Fruit fly (Drosophila melanogaster) whole organism, embryonic: Measurements from ENCODE around the gene Bet5.
A peak's percentile ranks its signal among the peaks of the same experiment; 100 is the strongest.

Experiments
- Antp ChIP-seq: fragments of 200-800 bp; sonication (Bioruptor generic); optimal IDR thresholded peaks from 3 replicates; lab custom pipeline; 2016; ENCODE audit warnings: missing biosample characterization, missing genetic modification characterization
- Asciz ChIP-seq: fragments of 200-800 bp; sonication (Bioruptor generic); optimal IDR thresholded peaks from 2 replicates; lab custom pipeline; 2017; ENCODE audit warnings: missing biosample characterization, mild to moderate bottlenecking, missing genetic modification characterization, missing genetic modification reagents
- CG12299 ChIP-seq: fragments of 200-800 bp; sonication (Bioruptor generic); optimal IDR thresholded peaks from 2 replicates; lab custom pipeline; 2018; ENCODE audit warnings: missing biosample characterization, mild to moderate bottlenecking, missing genetic modification characterization
- CG13287 ChIP-seq: fragments of 200-800 bp; sonication (Bioruptor generic); IDR thresholded peaks from 2 replicates; pipeline ENCODE4 v1.3.6; 2022; ENCODE audit warnings: missing biosample characterization, missing genetic modification characterization; ENCODE audit not compliant: partially characterized antibody
- CG13775 ChIP-seq: fragments of 200-800 bp; sonication (Bioruptor generic); optimal IDR thresholded peaks from 3 replicates; lab custom pipeline; 2017; ENCODE audit warnings: missing biosample characterization, mild to moderate bottlenecking, missing genetic modification characterization
- CG14965 ChIP-seq: fragments of 200-800 bp; sonication (Bioruptor generic); optimal IDR thresholded peaks from 2 replicates; lab custom pipeline; 2016; ENCODE audit warnings: missing biosample characterization, missing genetic modification characterization, borderline replicate concordance
- CG16863 ChIP-seq: fragments of 200-800 bp; sonication (Bioruptor generic); optimal IDR thresholded peaks from 3 replicates; lab custom pipeline; 2016; ENCODE audit warnings: missing biosample characterization, missing genetic modification characterization
- CG1792 ChIP-seq: fragments of 200-800 bp; sonication (Bioruptor generic); optimal IDR thresholded peaks from 2 replicates; lab custom pipeline; 2016; ENCODE audit warnings: missing biosample characterization, missing genetic modification characterization
- CG30020 ChIP-seq: fragments of 200-800 bp; optimal IDR thresholded peaks from 2 replicates; lab custom pipeline; 2019; ENCODE audit warnings: missing biosample characterization, mild to moderate bottlenecking, missing genetic modification characterization, moderate library complexity
- CG34224 ChIP-seq: fragments of 200-800 bp; sonication (Bioruptor generic); IDR thresholded peaks from 3 replicates; pipeline ENCODE4 v1.3.6; 2022; ENCODE audit warnings: missing biosample characterization, missing genetic modification characterization; ENCODE audit not compliant: partially characterized antibody
- CG3726 ChIP-seq: fragments of 200-800 bp; sonication (Bioruptor generic); IDR thresholded peaks from 3 replicates; pipeline ENCODE4, ENCODE4 v1.3.6; 2022; ENCODE audit warnings: missing biosample characterization, missing genetic modification characterization
- CG4328 ChIP-seq: fragments of 200-800 bp; sonication (Bioruptor generic); optimal IDR thresholded peaks from 3 replicates; lab custom pipeline; 2017; ENCODE audit warnings: missing biosample characterization, missing genetic modification reagents, missing genetic modification characterization
- CG4707 ChIP-seq: fragments of 200-800 bp; sonication (Bioruptor generic); optimal IDR thresholded peaks from 2 replicates; lab custom pipeline; 2018; ENCODE audit warnings: missing biosample characterization, mild to moderate bottlenecking, missing genetic modification characterization, moderate library complexity
- CG7745 ChIP-seq: fragments of 200-800 bp; sonication (Bioruptor generic); optimal IDR thresholded peaks from 2 replicates; lab custom pipeline; 2018; ENCODE audit warnings: missing biosample characterization, mild to moderate bottlenecking, missing genetic modification characterization, moderate library complexity
- CG7839 ChIP-seq: fragments of 200-800 bp; sonication (Bioruptor generic); optimal IDR thresholded peaks from 3 replicates; lab custom pipeline; 2018; ENCODE audit warnings: missing biosample characterization, mild to moderate bottlenecking, missing genetic modification characterization, moderate library complexity
- D19B ChIP-seq: fragments of 200-800 bp; sonication (Bioruptor generic); optimal IDR thresholded peaks from 2 replicates; lab custom pipeline; 2017; ENCODE audit warnings: missing biosample characterization, mild to moderate bottlenecking, missing genetic modification characterization
- HLH4C ChIP-seq: fragments of 200-800 bp; sonication (Bioruptor generic); IDR thresholded peaks from 3 replicates; pipeline ENCODE4 v1.3.6; 2022; ENCODE audit warnings: missing biosample characterization, missing genetic modification characterization; ENCODE audit not compliant: partially characterized antibody
- MBD-R2 ChIP-seq: fragments of 200-800 bp; sonication (Bioruptor generic); IDR thresholded peaks from 2 replicates; pipeline ENCODE4 v1.3.6; 2022; ENCODE audit warnings: missing biosample characterization, missing genetic modification characterization
- NC2β ChIP-seq: fragments of 200-800 bp; sonication (Bioruptor generic); optimal IDR thresholded peaks from 2 replicates; lab custom pipeline; 2016; ENCODE audit warnings: missing biosample characterization, missing genetic modification characterization
- Poxn ChIP-seq: fragments of 200-800 bp; sonication (Bioruptor generic); IDR thresholded peaks from 2 replicates; pipeline ENCODE4 v1.3.6; 2022; ENCODE audit warnings: missing biosample characterization, missing genetic modification characterization
- Rx ChIP-seq: fragments of 200-800 bp; sonication (Bioruptor generic); IDR thresholded peaks from 2 replicates; pipeline ENCODE4 v1.3.6; 2022; ENCODE audit warnings: missing biosample characterization, missing genetic modification characterization
- Scr ChIP-seq: fragments of 200-800 bp; sonication (Bioruptor generic); IDR thresholded peaks from 2 replicates; pipeline ENCODE4 v1.3.6; 2022; ENCODE audit warnings: missing biosample characterization, missing genetic modification characterization; ENCODE audit not compliant: partially characterized antibody
- aop ChIP-seq: fragments of 200-800 bp; sonication (Bioruptor generic); IDR thresholded peaks from 2 replicates; pipeline ENCODE4 v1.3.6; 2022; ENCODE audit warnings: missing biosample characterization, missing genetic modification characterization
- az2 ChIP-seq: fragments of 200-800 bp; sonication (Bioruptor generic); optimal IDR thresholded peaks from 3 replicates; lab custom pipeline; 2016; ENCODE audit warnings: missing biosample characterization, missing genetic modification characterization
- cato ChIP-seq: fragments of 200-800 bp; sonication (Bioruptor generic); optimal IDR thresholded peaks from 2 replicates; lab custom pipeline; 2016; ENCODE audit warnings: missing biosample characterization, missing genetic modification characterization, borderline replicate concordance
- crc ChIP-seq: fragments of 200-800 bp; sonication (Bioruptor generic); optimal IDR thresholded peaks from 2 replicates; lab custom pipeline; 2016; ENCODE audit warnings: missing biosample characterization, missing genetic modification characterization
- cwo ChIP-seq: fragments of 200-800 bp; sonication (Bioruptor generic); optimal IDR thresholded peaks from 3 replicates; lab custom pipeline; 2017; ENCODE audit warnings: missing biosample characterization, missing genetic modification characterization, mild to moderate bottlenecking, moderate library complexity, missing genetic modification reagents
- danr ChIP-seq: fragments of 200-800 bp; sonication (Bioruptor generic); IDR thresholded peaks from 2 replicates; pipeline ENCODE4 v1.3.6; 2022; ENCODE audit warnings: missing biosample characterization, missing genetic modification characterization
- dati ChIP-seq: fragments of 200-800 bp; sonication (Bioruptor generic); IDR thresholded peaks from 2 replicates; pipeline ENCODE4 v1.3.6; 2022; ENCODE audit warnings: missing biosample characterization, missing genetic modification characterization
- disco-r ChIP-seq: fragments of 200-800 bp; sonication (Bioruptor generic); optimal IDR thresholded peaks from 2 replicates; lab custom pipeline; 2016; ENCODE audit warnings: missing biosample characterization, missing genetic modification characterization
- dm ChIP-seq: fragments of 200-800 bp; sonication (Bioruptor generic); optimal IDR thresholded peaks from 3 replicates; lab custom pipeline; 2016; ENCODE audit warnings: missing biosample characterization, missing genetic modification characterization
- fd96Cb ChIP-seq: fragments of 200-800 bp; sonication (Bioruptor generic); optimal IDR thresholded peaks from 2 replicates; lab custom pipeline; 2018; ENCODE audit warnings: missing biosample characterization, mild to moderate bottlenecking, missing genetic modification characterization, moderate library complexity
- gfzf ChIP-seq: fragments of 200-800 bp; sonication (Bioruptor generic); optimal IDR thresholded peaks from 2 replicates; lab custom pipeline; 2016; ENCODE audit warnings: missing biosample characterization, mild to moderate bottlenecking, missing genetic modification characterization, moderate library complexity
- ind ChIP-seq: fragments of 200-800 bp; sonication (Bioruptor generic); optimal IDR thresholded peaks from 3 replicates; lab custom pipeline; 2016; ENCODE audit warnings: missing biosample characterization, missing genetic modification characterization
- lov ChIP-seq, 2 experiments: fragments of 200-800 bp in 1 of 2; fragments of >200 bp in 1 of 2; sonication (Bioruptor generic) in 1 of 2; IDR thresholded peaks in 1 of 2; optimal IDR thresholded peaks in 1 of 2; 2 replicates in 1 of 2; 3 replicates in 1 of 2; pipeline versions ENCODE4 v1.3.6 to Lab custom; 2017 to 2022; ENCODE audit warnings: missing biosample characterization in 1 of 2, missing genetic modification characterization in 1 of 2
- mirr ChIP-seq: fragments of 200-800 bp; sonication (Bioruptor generic); optimal IDR thresholded peaks from 3 replicates; lab custom pipeline; 2018; ENCODE audit warnings: missing biosample characterization, mild to moderate bottlenecking, missing genetic modification characterization
- mld ChIP-seq: fragments of 200-800 bp; sonication (Bioruptor generic); IDR thresholded peaks from 3 replicates; pipeline ENCODE4 v1.3.6; 2022; ENCODE audit warnings: missing biosample characterization, missing genetic modification characterization; ENCODE audit not compliant: partially characterized antibody
- pros ChIP-seq: fragments of 200-800 bp; sonication (Bioruptor generic); optimal IDR thresholded peaks from 3 replicates; lab custom pipeline; 2019; ENCODE audit warnings: missing biosample characterization, mild to moderate bottlenecking, missing genetic modification characterization, moderate library complexity
- pzg ChIP-seq: fragments of 200-800 bp; sonication (Bioruptor generic); optimal IDR thresholded peaks from 3 replicates; lab custom pipeline; 2018; ENCODE audit warnings: missing biosample characterization, mild to moderate bottlenecking, missing genetic modification characterization, moderate library complexity
- seq ChIP-seq: fragments of 200-800 bp; sonication (Bioruptor generic); IDR thresholded peaks from 2 replicates; pipeline ENCODE4 v1.3.6; 2022; ENCODE audit warnings: missing biosample characterization, missing genetic modification characterization
- slou ChIP-seq: fragments of 200-800 bp; sonication (Bioruptor generic); optimal IDR thresholded peaks from 3 replicates; lab custom pipeline; 2016; ENCODE audit warnings: missing biosample characterization, missing genetic modification characterization
- sqz ChIP-seq: fragments of 200-800 bp; sonication (Bioruptor generic); optimal IDR thresholded peaks from 3 replicates; lab custom pipeline; 2018; ENCODE audit warnings: missing biosample characterization, mild to moderate bottlenecking, missing genetic modification characterization
- tna ChIP-seq: fragments of 200-800 bp; sonication (Bioruptor generic); IDR thresholded peaks from 2 replicates; pipeline ENCODE4 v1.3.6; 2022; ENCODE audit warnings: missing biosample characterization, missing genetic modification characterization; ENCODE audit not compliant: partially characterized antibody
- ttk ChIP-seq: fragments of 200-800 bp; sonication (Bioruptor generic); IDR thresholded peaks from 2 replicates; pipeline ENCODE4 v2.1.2; 2022; ENCODE audit warnings: missing biosample characterization, missing genetic modification characterization
- tup ChIP-seq: fragments of 200-800 bp; sonication (Bioruptor generic); optimal IDR thresholded peaks from 2 replicates; lab custom pipeline; 2016; ENCODE audit warnings: missing biosample characterization, mild to moderate bottlenecking, missing genetic modification characterization, moderate library complexity
- vnd ChIP-seq: fragments of 200-800 bp; sonication (Bioruptor generic); IDR thresholded peaks from 3 replicates; pipeline ENCODE4 v1.3.6; 2022; ENCODE audit warnings: missing biosample characterization, missing genetic modification characterization; ENCODE audit not compliant: partially characterized antibody
- wek ChIP-seq: fragments of 200-800 bp; sonication (Bioruptor generic); optimal IDR thresholded peaks from 3 replicates; lab custom pipeline; 2018; ENCODE audit warnings: missing biosample characterization, mild to moderate bottlenecking, missing genetic modification characterization, moderate library complexity
- yki ChIP-seq: fragments of >200 bp; optimal IDR thresholded peaks from 3 replicates; lab custom pipeline; 2018
- zen2 ChIP-seq: fragments of 200-800 bp; sonication (Bioruptor generic); IDR thresholded peaks from 3 replicates; pipeline ENCODE4 v1.3.6; 2022; ENCODE audit warnings: missing biosample characterization, missing genetic modification characterization; ENCODE audit not compliant: partially characterized antibody

Bet5 gene

DNA sequence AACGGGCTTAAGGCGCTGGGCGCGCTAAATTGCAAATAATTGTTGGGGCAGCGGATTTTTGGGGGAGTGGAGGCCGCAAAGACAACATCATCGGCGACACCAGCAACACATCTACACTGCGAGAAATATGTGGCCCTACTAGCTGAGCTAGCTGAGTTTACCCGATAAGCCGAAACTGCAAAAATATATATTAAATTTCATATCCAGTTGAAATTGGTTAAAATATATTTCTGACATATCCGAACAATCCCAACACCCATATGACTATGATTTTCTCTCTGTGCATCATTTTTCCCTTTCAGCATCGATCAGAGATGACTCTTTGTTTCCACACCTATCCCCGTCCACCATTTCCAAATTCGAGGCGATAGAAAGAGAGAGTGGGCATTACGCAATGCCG lies 9.8 kb downstream of the Bet5 start (continued):
- TF ChIP-seq CG3726 (peak; percentile 81), gfzf (GFP tag; lab: Kevin White, UChicago) (no peak), CG4328 (GFP tag; lab: Kevin White, UChicago) (peak; percentile 62), tup (GFP tag; lab: Kevin White, UChicago) (no peak), pzg (GFP tag; lab: Kevin White, UChicago) (no peak), az2 (GFP tag; lab: Kevin White, UChicago) (peak; percentile 77), CG12299 (peak; percentile 40), vnd (GFP tag; lab: Robert Waterston, UW) (no peak), yki (lab: Kevin White, UChicago) (no peak), CG34224 (GFP tag; lab: Robert Waterston, UW) (no peak), dm (no peak), zen2 (GFP tag; lab: Robert Waterston, UW) (no peak), CG16863 (GFP tag; lab: Kevin White, UChicago) (peak; percentile 22), wek (GFP tag; lab: Kevin White, UChicago) (peak; percentile 28), Asciz (GFP tag; lab: Kevin White, UChicago) (peak; percentile 76), CG14965 (no peak), crc (GFP tag; lab: Kevin White, UChicago) (peak; percentile 40), HLH4C (GFP tag; lab: Robert Waterston, UW) (no peak), CG7745 (tag; lab: Kevin White, UChicago) (no peak), disco-r (GFP tag; lab: Kevin White, UChicago) (no peak), danr (peak; percentile 70; the same call in 1 of the 2 replicates), dati (GFP tag; lab: Robert Waterston, UW) (no peak), CG13775 (GFP tag; lab: Kevin White, UChicago) (peak; percentile 23), CG7839 (tag; lab: Kevin White, UChicago) (peak; percentile 77), sqz (peak; percentile 49), slou (GFP tag; lab: Kevin White, UChicago) (peak; percentile 6), seq (GFP tag; lab: Robert Waterston, UW) (peak; percentile 49; the same call in 1 of the 2 replicates), D19B (GFP tag; lab: Kevin White, UChicago) (peak; percentile 13), aop (GFP tag; lab: Robert Waterston, UW) (peak; percentile 66; the same call in 1 of the 2 replicates), mld (GFP tag; lab: Robert Waterston, UW) (no peak), Scr (GFP tag; lab: Robert Waterston, UW) (no peak), tna (no peak), cwo (peak; percentile 52), mirr (no peak), fd96Cb (tag; lab: Kevin White, UChicago) (peak; percentile 73), Rx (GFP tag; lab: Robert Waterston, UW) (peak; percentile 73), MBD-R2 (GFP tag; lab: Robert Waterston, UW) (peak; percentile 45; the same call in 1 of the 2 replicates), Poxn (GFP tag; lab: Robert Waterston, UW) (no peak), Antp (GFP tag; lab: Kevin White, UChicago) (peak; percentile 51), lov (optimal IDR thresholded peaks at IDR 0.05; lab: Kevin White, UChicago) (no peak), lov (GFP tag; IDR thresholded peaks at IDR 0.05; lab: Robert Waterston, UW) (0 out of 3 replicates have a peak, but pooled peaks have one; percentile 36), CG1792 (no peak), CG30020 (tag; lab: Kevin White, UChicago) (peak; percentile 2), pros (GFP tag; lab: Kevin White, UChicago) (no peak), cato (GFP tag; lab: Kevin White, UChicago) (peak; percentile 17), ind (peak; percentile 78), CG13287 (GFP tag; lab: Robert Waterston, UW) (no peak), CG4707 (GFP tag; lab: Kevin White, UChicago) (peak; percentile 30), NC2β (no peak), ttk (peak; percentile 80)
